Worm (Caenorhabditis elegans): ENCODE data around the gene dlc-1.

The dlc-1 gene

ce11 chrIII:6492807-6493206 lies 29.2 kb upstream of the dlc-1 start, which contains the start of gene srb-11 (continued):
- TF ChIP-seq blmp-1 (tag; optimal IDR thresholded peaks at IDR 0.05): no peak

ce11 chrIII:6490989-6491388 lies 27.4 kb upstream of the dlc-1 start:
- TF ChIP-seq ces-1 (GFP tag; optimal IDR thresholded peaks at IDR 0.05): no peak
- no peak for TF ChIP-seq C34B4.2 (tag; optimal IDR thresholded peaks at IDR 0.05)
- TF ChIP-seq ceh-8 (GFP tag; optimal IDR thresholded peaks at IDR 0.05): no peak
- no peak for TF ChIP-seq sptf-1 (tag; optimal IDR thresholded peaks at IDR 0.05)
- TF ChIP-seq dpl-1 (GFP tag; optimal IDR thresholded peaks at IDR 0.05): no peak
- no peak for TF ChIP-seq unc-30 (tag; optimal IDR thresholded peaks at IDR 0.05)
- TF ChIP-seq nhr-90 (tag; optimal IDR thresholded peaks at IDR 0.05; ENCODE audit: poor library complexity): no peak
- TF ChIP-seq alr-1 (tag; optimal IDR thresholded peaks at IDR 0.05; ENCODE audit: borderline replicate concordance): no peak
- TF ChIP-seq tbx-2 (tag; optimal IDR thresholded peaks at IDR 0.05): no peak
- TF ChIP-seq ceh-63 (GFP tag; optimal IDR thresholded peaks at IDR 0.05): no peak
- TF ChIP-seq unc-98 (GFP tag; IDR thresholded peaks at IDR 0.05): no peak
- TF ChIP-seq pag-3 (tag; optimal IDR thresholded peaks at IDR 0.05; ENCODE audit: borderline replicate concordance, insufficient read depth): no peak

ce11 chrIII:6489493-6489892 lies 25.9 kb upstream of the dlc-1 start, which contains the start of gene rpt-3:
TSS of gene rpt-3 (plus strand) at chrIII:6489793.
- TF ChIP-seq ztf-4 (tag; optimal IDR thresholded peaks at IDR 0.05): no peak
- no peak for TF ChIP-seq lsy-2 (tag; optimal IDR thresholded peaks at IDR 0.05)
- no peak for TF ChIP-seq nhr-47 (tag; optimal IDR thresholded peaks at IDR 0.05)
- no peak for TF ChIP-seq elt-2 (tag; optimal IDR thresholded peaks at IDR 0.05)
- TF ChIP-seq F16B12.6 (tag; optimal IDR thresholded peaks at IDR 0.05): no peak
- TF ChIP-seq mab-9 (GFP tag; IDR thresholded peaks at IDR 0.05): no peak
- TF ChIP-seq swsn-7 (tag; optimal IDR thresholded peaks at IDR 0.05): no peak
- TF ChIP-seq fkh-10 (GFP tag; optimal IDR thresholded peaks at IDR 0.05): no peak
- no peak for TF ChIP-seq xbp-1 (tag; optimal IDR thresholded peaks at IDR 0.05)
- no peak for TF ChIP-seq aly-2 (tag; optimal IDR thresholded peaks at IDR 0.05)

ce11 chrIII:6488916-6489315 lies 25.3 kb upstream of the dlc-1 start:
- TF ChIP-seq elt-2 (tag; optimal IDR thresholded peaks at IDR 0.05) (no peak), nhr-19 (GFP tag; conservative IDR thresholded peaks at IDR 0.05) (peak; percentile 55), lin-14 (GFP tag; optimal IDR thresholded peaks at IDR 0.05) (no peak), xbp-1 (tag; optimal IDR thresholded peaks at IDR 0.05) (peak; percentile 49), C16A3.4 (tag; optimal IDR thresholded peaks at IDR 0.05) (peak; percentile 49), elt-3 (tag; optimal IDR thresholded peaks at IDR 0.05) (no peak), nhr-90 (tag; optimal IDR thresholded peaks at IDR 0.05; ENCODE audit: poor library complexity) (peak; percentile 24), egl-13 (tag; optimal IDR thresholded peaks at IDR 0.05) (no peak), lin-13 (GFP tag; optimal IDR thresholded peaks at IDR 0.05) (peak; percentile 16), rnt-1 (tag; optimal IDR thresholded peaks at IDR 0.05) (peak; percentile 52), nhr-77 (tag; optimal IDR thresholded peaks at IDR 0.05) (no peak), fkh-8 (tag; optimal IDR thresholded peaks at IDR 0.05) (peak; percentile 7), pax-3 (tag; optimal IDR thresholded peaks at IDR 0.05) (no peak), unc-130 (tag; optimal IDR thresholded peaks at IDR 0.05) (no peak), mab-9 (GFP tag; IDR thresholded peaks at IDR 0.05) (no peak), lin-15B (tag; optimal IDR thresholded peaks at IDR 0.05) (peak; percentile 13), snpc-4 (tag; optimal IDR thresholded peaks at IDR 0.05) (peak; percentile 16), mdl-1 (tag; optimal IDR thresholded peaks at IDR 0.05) (peak in 1 of 2 experiments; percentile 36), ztf-11 (tag; optimal IDR thresholded peaks at IDR 0.05) (no peak), sptf-1 (tag; optimal IDR thresholded peaks at IDR 0.05) (no peak), nhr-84 (tag; optimal IDR thresholded peaks at IDR 0.05) (no peak), swsn-7 (tag; optimal IDR thresholded peaks at IDR 0.05) (peak; percentile 50), ceh-82 (tag; optimal IDR thresholded peaks at IDR 0.05) (peak; percentile 5 to 50 (median 33)), vab-15 (tag; optimal IDR thresholded peaks at IDR 0.05) (no peak), nhr-76 (tag; optimal IDR thresholded peaks at IDR 0.05) (no peak), egl-27 (tag; optimal IDR thresholded peaks at IDR 0.05) (no peak), aly-2 (tag; optimal IDR thresholded peaks at IDR 0.05) (no peak), lin-35 (GFP tag; optimal IDR thresholded peaks at IDR 0.05) (peak; percentile 54 to 64), nhr-85 (tag) (peak; percentile 79), fos-1 (tag; optimal IDR thresholded peaks at IDR 0.05) (peak; percentile 28), F16B12.6 (tag; optimal IDR thresholded peaks at IDR 0.05) (peak; percentile 95), pag-3 (tag; optimal IDR thresholded peaks at IDR 0.05; ENCODE audit: borderline replicate concordance, insufficient read depth) (no peak)

Data from whole organism, L1 larva.